Worm (Caenorhabditis elegans): ENCODE data around the gene him-17.

DNA sequence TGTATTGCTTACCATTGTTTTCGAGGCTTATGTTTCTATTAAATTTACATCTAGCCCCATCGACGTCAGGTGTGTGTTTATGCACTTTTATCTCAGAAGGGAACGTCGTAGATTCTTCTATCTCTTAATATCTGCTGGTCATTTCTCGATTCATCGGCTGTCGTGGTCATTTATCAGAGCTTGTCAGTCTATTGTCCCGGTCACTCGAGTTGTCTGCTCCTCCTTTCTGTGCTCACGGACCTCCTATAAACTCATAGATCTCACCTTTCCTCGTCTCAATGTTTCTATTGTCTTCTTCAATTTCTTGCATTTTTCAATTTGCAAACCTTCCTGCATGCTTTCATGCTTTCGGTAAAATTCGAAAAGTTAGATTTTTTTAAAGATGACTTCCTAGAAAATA, 22.3 kb upstream of the him-17 start:
- TF ChIP-seq F52B5.7 (tag; optimal IDR thresholded peaks at IDR 0.05) (no peak), F23B12.7 (tag; optimal IDR thresholded peaks at IDR 0.05; ENCODE audit: insufficient read depth) (no peak), akir-1 (GFP tag; optimal IDR thresholded peaks at IDR 0.05) (no peak), sea-2 (GFP tag; IDR thresholded peaks at IDR 0.05) (no peak), ets-4 (GFP tag; optimal IDR thresholded peaks at IDR 0.05) (no peak), ztf-3 (GFP tag; optimal IDR thresholded peaks at IDR 0.05) (no peak), ztf-28 (GFP tag; IDR thresholded peaks at IDR 0.05) (no peak), Y53G8AR.9 (GFP tag; conservative IDR thresholded peaks at IDR 0.05) (no peak), zfh-2 (GFP tag; conservative IDR thresholded peaks at IDR 0.05) (no peak), cebp-1 (GFP tag; IDR thresholded peaks at IDR 0.05) (no peak), cebp-1 (tag; optimal IDR thresholded peaks at IDR 0.05) (no peak), ztf-18 (tag; optimal IDR thresholded peaks at IDR 0.05) (no peak), attf-3 (GFP tag; conservative IDR thresholded peaks at IDR 0.05) (no peak), ztf-26 (tag; optimal IDR thresholded peaks at IDR 0.05) (no peak), lin-40 (tag; optimal IDR thresholded peaks at IDR 0.05) (no peak)
